Fruit fly (Drosophila melanogaster) whole organism, embryonic: ENCODE measurements around the gene CG8176.

Experiments
- BEAF-32 ChIP-seq: fragments of 200-800 bp; sonication (Bioruptor generic); optimal IDR thresholded peaks from 3 replicates; lab custom pipeline; 2017; ENCODE audit warnings: missing biosample characterization, missing genetic modification characterization, mild to moderate bottlenecking, moderate library complexity, missing genetic modification reagents
- CG12659 ChIP-seq: fragments of 200-800 bp; sonication (Bioruptor generic); optimal IDR thresholded peaks from 3 replicates; lab custom pipeline; 2017; ENCODE audit warnings: mild to moderate bottlenecking, missing biosample characterization, missing genetic modification reagents, missing genetic modification characterization
- CG14710 ChIP-seq: fragments of 200-800 bp; sonication (Bioruptor generic); optimal IDR thresholded peaks from 3 replicates; lab custom pipeline; 2019; ENCODE audit warnings: missing biosample characterization, mild to moderate bottlenecking, missing genetic modification characterization, moderate library complexity
- CG15011 ChIP-seq: fragments of 200-800 bp; sonication (Bioruptor generic); optimal IDR thresholded peaks from 3 replicates; lab custom pipeline; 2018; ENCODE audit warnings: missing biosample characterization, mild to moderate bottlenecking, missing genetic modification characterization
- CG15479 ChIP-seq: fragments of 200-800 bp; sonication (Bioruptor generic); optimal IDR thresholded peaks from 3 replicates; lab custom pipeline; 2019; ENCODE audit warnings: missing biosample characterization, mild to moderate bottlenecking, missing genetic modification characterization, moderate library complexity
- CG18262 ChIP-seq: fragments of 200-800 bp; optimal IDR thresholded peaks from 3 replicates; lab custom pipeline; 2019; ENCODE audit warnings: missing biosample characterization, mild to moderate bottlenecking, missing genetic modification characterization, moderate library complexity
- CG2116 ChIP-seq: fragments of 200-800 bp; sonication (Bioruptor generic); optimal IDR thresholded peaks from 3 replicates; lab custom pipeline; 2018; ENCODE audit warnings: missing biosample characterization, mild to moderate bottlenecking, missing genetic modification characterization
- CG2202 ChIP-seq: fragments of 200-800 bp; sonication (Bioruptor generic); optimal IDR thresholded peaks from 2 replicates; lab custom pipeline; 2018; ENCODE audit warnings: missing biosample characterization, mild to moderate bottlenecking, missing genetic modification characterization
- CG2712 ChIP-seq: fragments of 200-800 bp; optimal IDR thresholded peaks from 3 replicates; lab custom pipeline; 2019; ENCODE audit warnings: missing biosample characterization, mild to moderate bottlenecking, missing genetic modification characterization, moderate library complexity
- CG30431 ChIP-seq: fragments of 200-800 bp; sonication (Bioruptor generic); optimal IDR thresholded peaks from 2 replicates; lab custom pipeline; 2017; ENCODE audit warnings: missing biosample characterization, missing genetic modification characterization
- CG32767 ChIP-seq: fragments of 200-800 bp; sonication (Bioruptor generic); IDR thresholded peaks from 2 replicates; pipeline ENCODE4 v1.3.6; 2022; ENCODE audit warnings: missing biosample characterization, missing genetic modification characterization
- CG5180 ChIP-seq: fragments of 200-800 bp; sonication (Bioruptor generic); optimal IDR thresholded peaks from 3 replicates; lab custom pipeline; 2017; ENCODE audit warnings: missing biosample characterization, missing genetic modification characterization, mild to moderate bottlenecking, moderate library complexity, missing genetic modification reagents
- CG5953 ChIP-seq: fragments of 200-800 bp; sonication (Bioruptor generic); IDR thresholded peaks from 2 replicates; pipeline ENCODE4 v1.3.6; 2022; ENCODE audit warnings: missing biosample characterization, missing genetic modification characterization
- CG7271 ChIP-seq: fragments of 200-800 bp; sonication (Bioruptor generic); optimal IDR thresholded peaks from 2 replicates; lab custom pipeline; 2018; ENCODE audit warnings: missing biosample characterization, mild to moderate bottlenecking, missing genetic modification characterization, moderate library complexity
- CG7786 ChIP-seq: fragments of 200-800 bp; sonication (Bioruptor generic); optimal IDR thresholded peaks from 2 replicates; lab custom pipeline; 2016; ENCODE audit warnings: missing biosample characterization, missing genetic modification characterization
- CG8290 ChIP-seq, 3 experiments: fragments of 200-800 bp; sonication (Bioruptor generic); optimal IDR thresholded peaks; 2 replicates each; lab custom pipeline; 2016 to 2019; ENCODE audit warnings: missing biosample characterization in 3 of 3, missing genetic modification characterization in 3 of 3, mild to moderate bottlenecking in 2 of 3, moderate library complexity in 1 of 3
- CG8478 ChIP-seq: fragments of >200 bp; optimal IDR thresholded peaks from 2 replicates; lab custom pipeline; 2018
- CG9437 ChIP-seq: fragments of 200-800 bp; sonication (Bioruptor generic); optimal IDR thresholded peaks from 2 replicates; lab custom pipeline; 2018; ENCODE audit warnings: missing biosample characterization, mild to moderate bottlenecking, missing genetic modification characterization
- Dp ChIP-seq: fragments of 200-800 bp; sonication (Bioruptor generic); optimal IDR thresholded peaks from 2 replicates; lab custom pipeline; 2018; ENCODE audit warnings: missing biosample characterization, mild to moderate bottlenecking, missing genetic modification characterization, moderate library complexity
- ERR ChIP-seq: fragments of 200-800 bp; sonication (Bioruptor generic); optimal IDR thresholded peaks from 2 replicates; lab custom pipeline; 2016; ENCODE audit warnings: missing biosample characterization, missing genetic modification characterization
- Ets97D ChIP-seq: fragments of 200-800 bp; sonication (Bioruptor generic); optimal IDR thresholded peaks from 3 replicates; lab custom pipeline; 2016; ENCODE audit warnings: missing biosample characterization, missing genetic modification characterization
- Hr39 ChIP-seq: fragments of >200 bp; optimal IDR thresholded peaks from 2 replicates; lab custom pipeline; 2017
- MESR4 ChIP-seq: fragments of 200-800 bp; sonication (Bioruptor generic); optimal IDR thresholded peaks from 2 replicates; lab custom pipeline; 2018; ENCODE audit warnings: missing biosample characterization, mild to moderate bottlenecking, missing genetic modification characterization, moderate library complexity
- Max ChIP-seq: fragments of 200-800 bp; sonication (Bioruptor generic); optimal IDR thresholded peaks from 2 replicates; lab custom pipeline; 2016; ENCODE audit warnings: missing biosample characterization, mild to moderate bottlenecking, missing genetic modification characterization
- Meics ChIP-seq: fragments of 200-800 bp; sonication (Bioruptor generic); optimal IDR thresholded peaks from 2 replicates; lab custom pipeline; 2017; ENCODE audit warnings: missing biosample characterization, mild to moderate bottlenecking, missing genetic modification characterization
- Myb ChIP-seq: fragments of 200-800 bp; sonication (Bioruptor generic); optimal IDR thresholded peaks from 2 replicates; lab custom pipeline; 2016; ENCODE audit warnings: missing biosample characterization, missing genetic modification characterization
- NC2β ChIP-seq: fragments of 200-800 bp; sonication (Bioruptor generic); optimal IDR thresholded peaks from 2 replicates; lab custom pipeline; 2016; ENCODE audit warnings: missing biosample characterization, missing genetic modification characterization
- Nf-YC ChIP-seq: fragments of 200-800 bp; optimal IDR thresholded peaks from 3 replicates; lab custom pipeline; 2019; ENCODE audit warnings: missing biosample characterization, mild to moderate bottlenecking, missing genetic modification characterization, moderate library complexity
- Optix ChIP-seq: fragments of 200-800 bp; sonication (Bioruptor generic); IDR thresholded peaks from 3 replicates; pipeline ENCODE4 v1.3.6; 2022; ENCODE audit warnings: missing biosample characterization, missing genetic modification characterization
- Rfx ChIP-seq: fragments of 200-800 bp; sonication (Bioruptor generic); IDR thresholded peaks from 2 replicates; pipeline ENCODE4 v1.3.6; 2022; ENCODE audit warnings: missing biosample characterization, missing genetic modification characterization
- Stat92E ChIP-seq, 3 experiments: fragments of >200 bp in 2 of 3; fragments of 200-800 bp in 1 of 3; sonication (Bioruptor generic) in 1 of 3; optimal IDR thresholded peaks; 2 replicates each; lab custom pipeline; 2017 to 2019; ENCODE audit warnings: missing biosample characterization in 3 of 3, missing genetic modification characterization in 3 of 3, mild to moderate bottlenecking in 1 of 3, moderate library complexity in 1 of 3
- Xbp1 ChIP-seq: fragments of 200-800 bp; sonication (Bioruptor generic); optimal IDR thresholded peaks from 3 replicates; lab custom pipeline; 2016; ENCODE audit warnings: missing biosample characterization, mild to moderate bottlenecking, missing genetic modification characterization
- YL-1 ChIP-seq: fragments of 200-800 bp; sonication (Bioruptor generic); optimal IDR thresholded peaks from 3 replicates; lab custom pipeline; 2017; ENCODE audit warnings: missing biosample characterization, mild to moderate bottlenecking, missing genetic modification characterization
- chif ChIP-seq, 2 experiments: fragments of 200-800 bp; sonication (Bioruptor generic); optimal IDR thresholded peaks; 3 replicates each; lab custom pipeline; 2016; ENCODE audit warnings: missing biosample characterization in 2 of 2, missing genetic modification characterization in 2 of 2
- da ChIP-seq: fragments of 200-800 bp; sonication (Bioruptor generic); optimal IDR thresholded peaks from 2 replicates; lab custom pipeline; 2016; ENCODE audit warnings: missing biosample characterization, missing genetic modification characterization
- fd96Cb ChIP-seq: fragments of 200-800 bp; sonication (Bioruptor generic); optimal IDR thresholded peaks from 2 replicates; lab custom pipeline; 2018; ENCODE audit warnings: missing biosample characterization, mild to moderate bottlenecking, missing genetic modification characterization, moderate library complexity
- gcm ChIP-seq: fragments of 200-800 bp; sonication (Bioruptor generic); optimal IDR thresholded peaks from 2 replicates; lab custom pipeline; 2019; ENCODE audit warnings: missing biosample characterization, mild to moderate bottlenecking, missing genetic modification characterization, moderate library complexity
- gcm2 ChIP-seq: fragments of 200-800 bp; sonication (Bioruptor generic); optimal IDR thresholded peaks from 2 replicates; lab custom pipeline; 2016; ENCODE audit warnings: missing biosample characterization, missing genetic modification characterization
- her ChIP-seq: fragments of 200-800 bp; sonication (Bioruptor generic); optimal IDR thresholded peaks from 2 replicates; lab custom pipeline; 2016; ENCODE audit warnings: missing biosample characterization, missing genetic modification characterization
- jigr1 ChIP-seq: fragments of 200-800 bp; sonication (Bioruptor generic); IDR thresholded peaks from 3 replicates; pipeline ENCODE4 v1.3.6; 2022; ENCODE audit warnings: missing biosample characterization, missing genetic modification characterization
- lilli ChIP-seq: fragments of 200-800 bp; sonication (Bioruptor generic); optimal IDR thresholded peaks from 3 replicates; lab custom pipeline; 2016; ENCODE audit warnings: missing biosample characterization, missing genetic modification characterization
- luna ChIP-seq: fragments of 200-800 bp; sonication (Bioruptor generic); optimal IDR thresholded peaks from 2 replicates; lab custom pipeline; 2016; ENCODE audit warnings: missing biosample characterization, missing genetic modification characterization
- nmo ChIP-seq: fragments of 200-800 bp; sonication (Bioruptor generic); optimal IDR thresholded peaks from 2 replicates; lab custom pipeline; 2018; ENCODE audit warnings: missing biosample characterization, mild to moderate bottlenecking, missing genetic modification characterization, moderate library complexity
- pzg ChIP-seq: fragments of 200-800 bp; sonication (Bioruptor generic); optimal IDR thresholded peaks from 3 replicates; lab custom pipeline; 2018; ENCODE audit warnings: missing biosample characterization, mild to moderate bottlenecking, missing genetic modification characterization, moderate library complexity
- sd ChIP-seq: fragments of 200-800 bp; sonication (Bioruptor generic); optimal IDR thresholded peaks from 3 replicates; lab custom pipeline; 2018; ENCODE audit warnings: missing biosample characterization, mild to moderate bottlenecking, missing genetic modification characterization, moderate library complexity
- slou ChIP-seq: fragments of 200-800 bp; sonication (Bioruptor generic); optimal IDR thresholded peaks from 3 replicates; lab custom pipeline; 2016; ENCODE audit warnings: missing biosample characterization, missing genetic modification characterization
- so ChIP-seq: fragments of 200-800 bp; sonication (Bioruptor generic); IDR thresholded peaks from 3 replicates; pipeline ENCODE4 v1.3.6; 2022; ENCODE audit warnings: missing biosample characterization, missing genetic modification characterization
- stwl ChIP-seq: fragments of 200-800 bp; sonication (Bioruptor generic); optimal IDR thresholded peaks from 3 replicates; lab custom pipeline; 2018; ENCODE audit warnings: missing biosample characterization, mild to moderate bottlenecking, missing genetic modification characterization, moderate library complexity
- sug ChIP-seq: fragments of 200-800 bp; optimal IDR thresholded peaks from 2 replicates; lab custom pipeline; 2019; ENCODE audit warnings: missing biosample characterization, mild to moderate bottlenecking, missing genetic modification characterization, moderate library complexity
- unpg ChIP-seq: fragments of 200-800 bp; sonication (Bioruptor generic); optimal IDR thresholded peaks from 3 replicates; lab custom pipeline; 2018; ENCODE audit warnings: missing biosample characterization, mild to moderate bottlenecking, missing genetic modification characterization, moderate library complexity
- zen ChIP-seq: fragments of 200-800 bp; sonication (Bioruptor generic); optimal IDR thresholded peaks from 3 replicates; lab custom pipeline; 2018; ENCODE audit warnings: missing biosample characterization, mild to moderate bottlenecking, missing genetic modification characterization, moderate library complexity

Gene CG8176

DNA sequence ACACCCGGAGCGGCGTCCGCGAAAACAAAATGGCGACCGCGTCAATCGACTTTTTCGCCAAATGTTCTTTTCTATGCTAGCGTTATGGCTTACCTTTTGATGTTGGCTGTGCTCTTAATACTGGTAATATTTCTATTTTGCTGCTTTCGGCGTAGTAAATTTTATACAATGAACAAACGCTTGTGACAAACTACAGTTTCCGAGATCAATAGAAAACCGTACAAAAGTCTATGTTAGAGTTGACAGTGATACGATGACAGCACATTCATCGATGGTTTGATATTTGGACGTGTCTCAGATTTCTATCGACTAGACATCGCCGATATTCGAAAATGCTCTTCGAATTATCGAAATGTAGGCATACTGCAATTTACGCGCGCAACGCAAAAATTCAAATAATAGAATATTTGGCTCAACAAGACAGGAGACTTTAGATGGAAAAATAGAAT, 5.7 kb upstream of the CG8176 start, which contains the start of gene rump (continued):
- no peak for TF ChIP-seq CG5180 (GFP tag; lab: Kevin White, UChicago)
- no peak for TF ChIP-seq Meics (GFP tag; lab: Kevin White, UChicago)
- TF ChIP-seq unpg (GFP tag; lab: Kevin White, UChicago): no peak
- TF ChIP-seq CG14710 (tag; lab: Kevin White, UChicago): peak; percentile 77
- peak; percentile 60 for TF ChIP-seq sd (tag; lab: Kevin White, UChicago)
- TF ChIP-seq CG7271: peak; percentile 33
- TF ChIP-seq Ets97D: peak; percentile 78
- no peak for TF ChIP-seq luna (GFP tag; lab: Kevin White, UChicago)
- no peak for TF ChIP-seq so (GFP tag; lab: Robert Waterston, UW)
- no peak for TF ChIP-seq fd96Cb (tag; lab: Kevin White, UChicago)
- TF ChIP-seq sug (tag; lab: Kevin White, UChicago): peak; percentile 32
- TF ChIP-seq YL-1 (GFP tag; lab: Kevin White, UChicago): peak; percentile 92
- TF ChIP-seq CG15011: no peak
- TF ChIP-seq CG2202 (tag; lab: Kevin White, UChicago): no peak
- no peak for TF ChIP-seq CG8478 (lab: Kevin White, UChicago)
- peak; percentile 25 for TF ChIP-seq NC2β (GFP tag; lab: Kevin White, UChicago)
- TF ChIP-seq Rfx (GFP tag; lab: Robert Waterston, UW): no peak
- TF ChIP-seq CG32767 (GFP tag; lab: Robert Waterston, UW): no peak
- peak; percentile 8 for TF ChIP-seq Xbp1 (GFP tag; lab: Kevin White, UChicago)
- no peak for TF ChIP-seq Optix
- TF ChIP-seq CG2712 (tag; lab: Kevin White, UChicago): peak; percentile 48
- peak; percentile 43 for TF ChIP-seq zen (tag; lab: Kevin White, UChicago)
- no peak for TF ChIP-seq chif (GFP tag; optimal IDR thresholded peaks at IDR 0.05; lab: Kevin White, UChicago)
- TF ChIP-seq CG2116 (GFP tag; lab: Kevin White, UChicago): peak; percentile 95
- TF ChIP-seq gcm2: no peak
- TF ChIP-seq nmo (GFP tag; lab: Kevin White, UChicago): peak; percentile 46
- TF ChIP-seq Stat92E (GFP tag; optimal IDR thresholded peaks at IDR 0.05; lab: Kevin White, UChicago): peak in 1 of 3 experiments; percentile 58
- no peak for TF ChIP-seq CG9437 (GFP tag; lab: Kevin White, UChicago)
- no peak for TF ChIP-seq jigr1
- peak; percentile 98 for TF ChIP-seq BEAF-32 (GFP tag; lab: Kevin White, UChicago)
- no peak for TF ChIP-seq slou (GFP tag; lab: Kevin White, UChicago)
- peak; percentile 2 for TF ChIP-seq CG15479 (GFP tag; lab: Kevin White, UChicago)
- peak; percentile 33 for TF ChIP-seq CG18262 (tag; lab: Kevin White, UChicago)
- peak; percentile 23 for TF ChIP-seq Myb (GFP tag; lab: Kevin White, UChicago)
- TF ChIP-seq MESR4: peak; percentile 94
- TF ChIP-seq CG12659 (GFP tag; lab: Kevin White, UChicago): peak; percentile 80
- peak; percentile 43 for TF ChIP-seq lilli
- TF ChIP-seq CG30431 (GFP tag; lab: Kevin White, UChicago): no peak
- peak; percentile 68 for TF ChIP-seq stwl (tag; lab: Kevin White, UChicago)
- TF ChIP-seq gcm (GFP tag; lab: Kevin White, UChicago): no peak
- TF ChIP-seq CG8290 (GFP tag; optimal IDR thresholded peaks at IDR 0.05; lab: Kevin White, UChicago): no peak
- peak in 1 of 2 experiments; percentile 59 for TF ChIP-seq CG8290 (tag; optimal IDR thresholded peaks at IDR 0.05; lab: Kevin White, UChicago)
- peak; percentile 99 for TF ChIP-seq Dp (GFP tag; lab: Kevin White, UChicago)
- peak; percentile 95 for TF ChIP-seq pzg (GFP tag; lab: Kevin White, UChicago)
- TF ChIP-seq Hr39 (lab: Kevin White, UChicago): no peak
- TF ChIP-seq Max (GFP tag; lab: Kevin White, UChicago): no peak
- no peak for TF ChIP-seq ERR (GFP tag; lab: Kevin White, UChicago)
- no peak for TF ChIP-seq da (GFP tag; lab: Kevin White, UChicago)
- TF ChIP-seq CG7786: peak; percentile 32
- TF ChIP-seq her: peak; percentile 8
- TF ChIP-seq Nf-YC (tag; lab: Kevin White, UChicago): peak; percentile 40
- TF ChIP-seq CG5953 (GFP tag; lab: Robert Waterston, UW): no peak
